Fruit fly (Drosophila melanogaster): ENCODE measurements around the gene CG14309.

DNA sequence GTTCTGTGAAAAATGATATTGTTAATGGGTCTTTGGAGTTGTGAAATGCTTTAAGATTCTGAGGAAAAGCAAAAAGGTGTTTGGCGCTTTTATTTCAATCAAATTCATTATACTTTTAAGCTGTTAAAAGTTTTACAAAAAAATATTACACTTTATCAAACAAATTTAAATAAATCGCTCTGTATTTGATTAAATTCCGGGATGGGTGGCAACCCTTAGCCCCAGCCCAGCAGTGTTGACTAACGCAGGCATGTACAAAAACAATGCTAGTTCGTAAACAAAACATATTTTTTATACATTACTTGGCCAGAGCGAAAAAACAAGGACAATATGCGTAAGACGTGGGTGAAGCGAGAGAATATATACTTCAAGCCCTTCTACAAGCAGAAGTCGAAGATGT lies 19.8 kb upstream of the CG14309 start, which contains the start of gene CG7685:
- TF ChIP-seq CG3919 (GFP tag; optimal IDR thresholded peaks at IDR 0.05) (peak; percentile 76), Sox102F (GFP tag; optimal IDR thresholded peaks at IDR 0.05) (no peak), Blimp-1 (GFP tag; optimal IDR thresholded peaks at IDR 0.05) (no peak), Sox15 (GFP tag; optimal IDR thresholded peaks at IDR 0.05) (peak; percentile 12), CG4318 (GFP tag; optimal IDR thresholded peaks at IDR 0.05) (no peak), CG32006 (GFP tag; optimal IDR thresholded peaks at IDR 0.05) (peak; percentile 43), lz (GFP tag; optimal IDR thresholded peaks at IDR 0.05) (peak; percentile 80), Lpt (GFP tag; optimal IDR thresholded peaks at IDR 0.05) (peak; percentile 22), CG6808 (GFP tag; optimal IDR thresholded peaks at IDR 0.05) (no peak), Eip75B (GFP tag; optimal IDR thresholded peaks at IDR 0.05) (peak; percentile 76), CG6163 (GFP tag; IDR thresholded peaks at IDR 0.05) (peak; percentile 54; the same call in 2 of the 3 replicates), Hr39 (GFP tag; optimal IDR thresholded peaks at IDR 0.05) (peak; percentile 73), svp (GFP tag) (peak; percentile 82)

Data from whole organism, prepupa.